Fruit fly (Drosophila melanogaster) whole organism, adult: ENCODE data around the gene Mp.

ENCODE experiments used
- CG11617 ChIP-seq: fragments of 200-800 bp; sonication (Bioruptor generic); optimal IDR thresholded peaks from 2 replicates; lab custom pipeline; 2017; ENCODE audit warnings: mild to moderate bottlenecking, missing biosample characterization, missing genetic modification reagents, missing genetic modification characterization
- CG33017 ChIP-seq: fragments of 200-800 bp; sonication (Bioruptor generic); optimal IDR thresholded peaks from 2 replicates; lab custom pipeline; 2018; ENCODE audit warnings: missing biosample characterization, mild to moderate bottlenecking, missing genetic modification characterization, moderate library complexity
- CG5204 ChIP-seq: fragments of 200-800 bp; sonication (Bioruptor generic); optimal IDR thresholded peaks from 2 replicates; lab custom pipeline; 2016; ENCODE audit warnings: missing biosample characterization, missing genetic modification characterization
- Crg-1 ChIP-seq: fragments of 200-800 bp; sonication (Bioruptor generic); optimal IDR thresholded peaks from 2 replicates; lab custom pipeline; 2016; ENCODE audit warnings: missing biosample characterization, missing genetic modification characterization
- Hr96 ChIP-seq: fragments of 200-800 bp; sonication (Bioruptor generic); optimal IDR thresholded peaks from 2 replicates; lab custom pipeline; 2016; ENCODE audit warnings: missing biosample characterization, missing genetic modification characterization
- pad ChIP-seq: fragments of 200-800 bp; sonication (Bioruptor generic); optimal IDR thresholded peaks from 3 replicates; lab custom pipeline; 2017; ENCODE audit warnings: missing biosample characterization, missing genetic modification characterization, mild to moderate bottlenecking, moderate library complexity, missing genetic modification reagents

DNA sequence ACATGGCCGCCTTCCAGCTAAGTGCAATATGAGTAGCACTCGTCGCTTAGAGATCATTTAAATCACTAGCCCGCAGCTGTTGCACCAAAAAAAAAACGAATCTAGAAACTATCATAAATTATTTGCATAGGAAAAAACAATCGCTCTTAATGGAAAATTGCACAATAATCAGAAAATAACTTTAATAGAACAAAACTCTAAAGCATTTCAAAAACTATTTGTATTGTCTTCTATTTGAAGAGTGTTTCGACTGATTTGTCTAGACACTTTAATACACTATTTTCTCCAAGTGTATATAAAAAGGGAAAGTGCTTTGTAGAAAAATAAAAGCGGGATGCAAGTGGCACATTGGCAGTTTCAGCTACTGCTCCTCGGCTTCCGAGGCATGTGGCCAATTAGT lies 7.8 kb downstream of the Mp start:
- no peak for TF ChIP-seq Crg-1 (GFP tag; lab: Kevin White, UChicago)
- no peak for TF ChIP-seq Hr96
- TF ChIP-seq CG5204 (GFP tag; lab: Kevin White, UChicago), result no peak
- no peak for TF ChIP-seq CG33017 (tag; lab: Kevin White, UChicago)
- TF ChIP-seq CG11617 (GFP tag; lab: Kevin White, UChicago), result no peak
- TF ChIP-seq pad (GFP tag; lab: Kevin White, UChicago), result no peak
